Fruit fly (Drosophila melanogaster) whole organism, prepupa: Measurements from ENCODE around the gene Dlic.

Experiments
- Blimp-1 ChIP-seq: fragments of 200-800 bp; sonication (Bioruptor generic); optimal IDR thresholded peaks from 3 replicates; lab custom pipeline; 2017; ENCODE audit warnings: missing biosample characterization, missing genetic modification characterization, mild to moderate bottlenecking, moderate library complexity, missing genetic modification reagents
- CG16779 ChIP-seq: fragments of 200-800 bp; sonication (Bioruptor generic); optimal IDR thresholded peaks from 3 replicates; lab custom pipeline; 2017; ENCODE audit warnings: missing biosample characterization, mild to moderate bottlenecking, missing genetic modification characterization
- CG32006 ChIP-seq: fragments of 200-800 bp; sonication (Bioruptor generic); optimal IDR thresholded peaks from 3 replicates; lab custom pipeline; 2017; ENCODE audit warnings: missing biosample characterization, mild to moderate bottlenecking, missing genetic modification characterization
- CG6808 ChIP-seq: fragments of 200-800 bp; sonication (Bioruptor generic); optimal IDR thresholded peaks from 3 replicates; lab custom pipeline; 2017; ENCODE audit warnings: missing biosample characterization, missing genetic modification characterization, mild to moderate bottlenecking, moderate library complexity, missing genetic modification reagents
- CG6854 ChIP-seq: fragments of 200-800 bp; sonication (Bioruptor generic); optimal IDR thresholded peaks from 2 replicates; lab custom pipeline; 2017; ENCODE audit warnings: missing biosample characterization, mild to moderate bottlenecking, missing genetic modification characterization
- CG7368 ChIP-seq: fragments of 200-800 bp; sonication (Bioruptor generic); optimal IDR thresholded peaks from 3 replicates; lab custom pipeline; 2016; ENCODE audit warnings: missing biosample characterization, missing genetic modification characterization
- CG8119 ChIP-seq: fragments of 200-800 bp; sonication (Bioruptor generic); IDR thresholded peaks from 3 replicates; pipeline ENCODE4 v1.3.6; 2022; ENCODE audit warnings: missing biosample characterization, missing genetic modification characterization
- cyc ChIP-seq: fragments of 200-800 bp; sonication (Bioruptor generic); optimal IDR thresholded peaks from 3 replicates; lab custom pipeline; 2016; ENCODE audit warnings: missing biosample characterization, missing genetic modification characterization
- pdm3 ChIP-seq: fragments of 200-800 bp; sonication (Bioruptor generic); optimal IDR thresholded peaks from 3 replicates; lab custom pipeline; 2016; ENCODE audit warnings: missing biosample characterization, missing genetic modification characterization

DNA sequence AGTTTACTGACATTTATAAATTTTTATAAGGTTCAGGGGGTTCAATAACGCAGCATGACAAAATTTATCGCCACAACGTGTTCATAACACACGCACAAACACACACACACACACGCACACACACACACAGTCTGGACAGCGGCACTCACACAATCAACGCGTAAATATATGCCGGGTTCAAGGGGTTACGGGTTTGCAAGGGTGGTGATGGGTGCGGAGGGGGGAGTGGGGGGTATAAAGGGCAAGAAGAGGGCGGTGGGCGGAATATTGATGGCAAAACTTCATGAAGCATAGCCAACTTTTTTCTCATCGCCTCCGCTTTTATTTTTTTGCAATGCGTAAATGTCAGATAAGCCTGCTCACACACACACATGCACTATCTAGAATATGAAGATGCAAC, 21.9 kb downstream of the Dlic start:
- no peak for TF ChIP-seq CG6808 (GFP tag; lab: Kevin White, UChicago)
- no peak for TF ChIP-seq CG16779 (tag; lab: Kevin White, UChicago)
- no peak for TF ChIP-seq Blimp-1 (GFP tag; lab: Kevin White, UChicago)
- no peak for TF ChIP-seq CG7368 (GFP tag; lab: Kevin White, UChicago)
- no peak for TF ChIP-seq CG32006 (GFP tag; lab: Kevin White, UChicago)
- no peak for TF ChIP-seq CG6854 (GFP tag; lab: Kevin White, UChicago)
- no peak for TF ChIP-seq CG8119
- no peak for TF ChIP-seq cyc
- TF ChIP-seq pdm3 (GFP tag; lab: Kevin White, UChicago), result no peak
